Worm (Caenorhabditis elegans): ENCODE results near the gene sdn-1.

DNA sequence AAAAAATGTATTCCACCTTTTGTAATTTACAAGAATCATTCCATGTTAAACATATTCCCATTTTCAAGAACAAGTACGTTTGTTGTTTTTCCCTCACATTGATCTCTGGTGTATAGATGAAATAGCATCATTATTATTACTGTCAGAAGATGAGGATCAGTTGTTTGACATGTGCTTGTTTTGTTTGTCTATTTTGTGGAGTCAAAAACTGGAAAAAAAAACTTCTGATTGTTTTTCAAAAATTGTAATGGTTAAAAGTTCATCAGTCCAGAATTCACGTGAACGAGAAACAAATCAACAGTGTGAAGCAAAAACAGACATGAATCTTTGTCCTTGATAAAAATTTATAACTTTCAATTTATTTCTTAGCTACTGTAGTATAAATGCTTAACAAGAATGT, 37.8 kb upstream of the sdn-1 start:
- no peak for TF ChIP-seq elt-3 (tag; optimal IDR thresholded peaks at IDR 0.05)
- no peak for TF ChIP-seq nhr-11 (tag; optimal IDR thresholded peaks at IDR 0.05)
- no peak for TF ChIP-seq nhr-237 (tag; optimal IDR thresholded peaks at IDR 0.05)
- TF ChIP-seq nhr-77 (tag; optimal IDR thresholded peaks at IDR 0.05) = no peak
- TF ChIP-seq ztf-11 (tag; optimal IDR thresholded peaks at IDR 0.05) = no peak
- no peak for TF ChIP-seq hlh-17 (GFP tag; optimal IDR thresholded peaks at IDR 0.05; ENCODE audit: borderline replicate concordance)
- TF ChIP-seq nhr-12 (tag; optimal IDR thresholded peaks at IDR 0.05) = no peak
- TF ChIP-seq unc-86 (tag; optimal IDR thresholded peaks at IDR 0.05) = no peak
- no peak for TF ChIP-seq sox-4 (tag; optimal IDR thresholded peaks at IDR 0.05)

All from whole organism, L1 larva.